Fruit fly (Drosophila melanogaster) whole organism, prepupa: Measurements from ENCODE around the gene Pcyt2.

Source experiments
- Blimp-1 ChIP-seq: fragments of 200-800 bp; sonication (Bioruptor generic); optimal IDR thresholded peaks from 3 replicates; lab custom pipeline; 2017; ENCODE audit warnings: missing biosample characterization, missing genetic modification characterization, mild to moderate bottlenecking, moderate library complexity, missing genetic modification reagents
- CG10631 ChIP-seq: fragments of 200-800 bp; sonication (Bioruptor generic); optimal IDR thresholded peaks from 2 replicates; lab custom pipeline; 2016; ENCODE audit warnings: missing biosample characterization, missing genetic modification characterization
- CG11762 ChIP-seq: fragments of 200-800 bp; sonication (Bioruptor generic); optimal IDR thresholded peaks from 3 replicates; lab custom pipeline; 2016; ENCODE audit warnings: missing biosample characterization, missing genetic modification characterization; ENCODE audit not compliant: insufficient read depth
- CG15336 ChIP-seq: fragments of 200-800 bp; sonication (Bioruptor generic); IDR thresholded peaks from 2 replicates; pipeline ENCODE4 v1.3.6; 2022; ENCODE audit warnings: missing biosample characterization, missing genetic modification characterization
- CG1621 ChIP-seq: fragments of 200-800 bp; sonication (Bioruptor generic); optimal IDR thresholded peaks from 3 replicates; lab custom pipeline; 2018; ENCODE audit warnings: missing biosample characterization, mild to moderate bottlenecking, missing genetic modification characterization
- CG16779 ChIP-seq: fragments of 200-800 bp; sonication (Bioruptor generic); optimal IDR thresholded peaks from 3 replicates; lab custom pipeline; 2017; ENCODE audit warnings: missing biosample characterization, mild to moderate bottlenecking, missing genetic modification characterization
- CG3032 ChIP-seq: fragments of 200-800 bp; optimal IDR thresholded peaks from 2 replicates; lab custom pipeline; 2019; ENCODE audit warnings: missing biosample characterization, mild to moderate bottlenecking, missing genetic modification characterization, moderate library complexity
- CG31627 ChIP-seq: fragments of 200-800 bp; sonication (Bioruptor generic); optimal IDR thresholded peaks from 3 replicates; lab custom pipeline; 2016; ENCODE audit warnings: missing biosample characterization, missing genetic modification characterization
- CG3919 ChIP-seq: fragments of 200-800 bp; sonication (Bioruptor generic); optimal IDR thresholded peaks from 3 replicates; lab custom pipeline; 2016; ENCODE audit warnings: missing biosample characterization, missing genetic modification characterization
- CG4318 ChIP-seq: fragments of 200-800 bp; sonication (Bioruptor generic); optimal IDR thresholded peaks from 3 replicates; lab custom pipeline; 2017; ENCODE audit warnings: missing biosample characterization, mild to moderate bottlenecking, missing genetic modification characterization
- CG6163 ChIP-seq: fragments of 200-800 bp; sonication (Bioruptor generic); IDR thresholded peaks from 3 replicates; pipeline ENCODE4 v1.3.6; 2022; ENCODE audit warnings: missing biosample characterization, missing genetic modification characterization
- CG6808 ChIP-seq: fragments of 200-800 bp; sonication (Bioruptor generic); optimal IDR thresholded peaks from 3 replicates; lab custom pipeline; 2017; ENCODE audit warnings: missing biosample characterization, missing genetic modification characterization, mild to moderate bottlenecking, moderate library complexity, missing genetic modification reagents
- CG6854 ChIP-seq: fragments of 200-800 bp; sonication (Bioruptor generic); optimal IDR thresholded peaks from 2 replicates; lab custom pipeline; 2017; ENCODE audit warnings: missing biosample characterization, mild to moderate bottlenecking, missing genetic modification characterization
- CG9139 ChIP-seq: fragments of 200-800 bp; sonication (Bioruptor generic); optimal IDR thresholded peaks from 3 replicates; lab custom pipeline; 2017; ENCODE audit warnings: missing biosample characterization, mild to moderate bottlenecking, missing genetic modification characterization
- Eip75B ChIP-seq: fragments of 200-800 bp; sonication (Bioruptor generic); optimal IDR thresholded peaks from 3 replicates; lab custom pipeline; 2016; ENCODE audit warnings: missing biosample characterization, missing genetic modification characterization
- Eip78C ChIP-seq: fragments of 200-800 bp; sonication (Bioruptor generic); peaks from one replicate; lab custom pipeline; 2016; ENCODE audit warnings: missing biosample characterization, missing genetic modification characterization
- Ets21C ChIP-seq: fragments of 200-800 bp; sonication (Bioruptor generic); optimal IDR thresholded peaks from 3 replicates; lab custom pipeline; 2016; ENCODE audit warnings: missing biosample characterization, missing genetic modification characterization
- Ets96B ChIP-seq: fragments of 200-800 bp; optimal IDR thresholded peaks from 2 replicates; lab custom pipeline; 2019; ENCODE audit warnings: missing biosample characterization, mild to moderate bottlenecking, missing genetic modification characterization, moderate library complexity
- Hr4 ChIP-seq: fragments of 200-800 bp; sonication (Bioruptor generic); optimal IDR thresholded peaks from 3 replicates; lab custom pipeline; 2016; ENCODE audit warnings: missing biosample characterization, missing genetic modification characterization
- OdsH ChIP-seq: fragments of 200-800 bp; sonication (Bioruptor generic); optimal IDR thresholded peaks from 3 replicates; lab custom pipeline; 2016; ENCODE audit warnings: missing biosample characterization, missing genetic modification characterization
- Sox102F ChIP-seq: fragments of 200-800 bp; sonication (Bioruptor generic); optimal IDR thresholded peaks from 2 replicates; lab custom pipeline; 2016; ENCODE audit warnings: missing biosample characterization, mild to moderate bottlenecking, missing genetic modification characterization
- Sox14 ChIP-seq: fragments of 200-800 bp; sonication (Bioruptor generic); optimal IDR thresholded peaks from 3 replicates; lab custom pipeline; 2016; ENCODE audit warnings: missing biosample characterization, missing genetic modification characterization
- Sox15 ChIP-seq: fragments of 200-800 bp; sonication (Bioruptor generic); optimal IDR thresholded peaks from 3 replicates; lab custom pipeline; 2016; ENCODE audit warnings: missing biosample characterization, missing genetic modification characterization
- cyc ChIP-seq: fragments of 200-800 bp; sonication (Bioruptor generic); optimal IDR thresholded peaks from 3 replicates; lab custom pipeline; 2016; ENCODE audit warnings: missing biosample characterization, missing genetic modification characterization
- dac ChIP-seq: fragments of 200-800 bp; sonication (Bioruptor generic); optimal IDR thresholded peaks from 2 replicates; lab custom pipeline; 2017; ENCODE audit warnings: missing biosample characterization, mild to moderate bottlenecking, missing genetic modification characterization
- dsx ChIP-seq: fragments of 200-800 bp; optimal IDR thresholded peaks from 3 replicates; lab custom pipeline; 2019; ENCODE audit warnings: missing biosample characterization, mild to moderate bottlenecking, missing genetic modification characterization, moderate library complexity; ENCODE audit not compliant: poor library complexity, severe bottlenecking
- eg ChIP-seq: fragments of 200-800 bp; sonication (Bioruptor generic); IDR thresholded peaks from 3 replicates; pipeline ENCODE4 v1.3.6; 2022; ENCODE audit warnings: missing biosample characterization, missing genetic modification characterization
- esn ChIP-seq: fragments of 200-800 bp; sonication (Bioruptor generic); optimal IDR thresholded peaks from 2 replicates; lab custom pipeline; 2016; ENCODE audit warnings: missing biosample characterization, mild to moderate bottlenecking, missing genetic modification characterization, moderate library complexity
- fd59A ChIP-seq: fragments of 200-800 bp; sonication (Bioruptor generic); optimal IDR thresholded peaks from 2 replicates; lab custom pipeline; 2017; ENCODE audit warnings: missing biosample characterization, mild to moderate bottlenecking, missing genetic modification characterization, missing genetic modification reagents
- fkh ChIP-seq: fragments of 200-800 bp; sonication (Bioruptor generic); optimal IDR thresholded peaks from 3 replicates; lab custom pipeline; 2017; ENCODE audit warnings: missing biosample characterization, mild to moderate bottlenecking, missing genetic modification characterization, moderate library complexity
- lz ChIP-seq: fragments of 200-800 bp; sonication (Bioruptor generic); optimal IDR thresholded peaks from 3 replicates; lab custom pipeline; 2016; ENCODE audit warnings: missing biosample characterization, missing genetic modification characterization
- net ChIP-seq: fragments of 200-800 bp; sonication (Bioruptor generic); optimal IDR thresholded peaks from 3 replicates; lab custom pipeline; 2016; ENCODE audit warnings: missing biosample characterization, missing genetic modification characterization
- salr ChIP-seq, 2 experiments: fragments of 200-800 bp; sonication (Bioruptor generic); optimal IDR thresholded peaks; 3 replicates each; lab custom pipeline; 2016 to 2018; ENCODE audit warnings: missing biosample characterization in 2 of 2, missing genetic modification characterization in 2 of 2, mild to moderate bottlenecking in 1 of 2
- spab ChIP-seq: fragments of 200-800 bp; sonication (Bioruptor generic); optimal IDR thresholded peaks from 2 replicates; lab custom pipeline; 2017; ENCODE audit warnings: missing biosample characterization, mild to moderate bottlenecking, missing genetic modification characterization, missing genetic modification reagents
- ss ChIP-seq, 2 experiments: fragments of 200-800 bp; sonication (Bioruptor generic); optimal IDR thresholded peaks; 2 replicates in 1 of 2; 3 replicates in 1 of 2; lab custom pipeline; 2017 to 2018; ENCODE audit warnings: mild to moderate bottlenecking in 2 of 2, missing biosample characterization in 2 of 2, missing genetic modification characterization in 2 of 2, moderate library complexity in 1 of 2
- svp ChIP-seq: fragments of 200-800 bp; sonication (Bioruptor generic); peaks from one replicate; lab custom pipeline; 2016; ENCODE audit warnings: missing biosample characterization, missing genetic modification characterization
- topi ChIP-seq: fragments of 200-800 bp; sonication (Bioruptor generic); optimal IDR thresholded peaks from 3 replicates; lab custom pipeline; 2016; ENCODE audit warnings: missing biosample characterization, missing genetic modification characterization
- vri ChIP-seq: fragments of 200-800 bp; sonication (Bioruptor generic); optimal IDR thresholded peaks from 3 replicates; lab custom pipeline; 2016; ENCODE audit warnings: missing biosample characterization, mild to moderate bottlenecking, missing genetic modification characterization

Pcyt2 gene

DNA sequence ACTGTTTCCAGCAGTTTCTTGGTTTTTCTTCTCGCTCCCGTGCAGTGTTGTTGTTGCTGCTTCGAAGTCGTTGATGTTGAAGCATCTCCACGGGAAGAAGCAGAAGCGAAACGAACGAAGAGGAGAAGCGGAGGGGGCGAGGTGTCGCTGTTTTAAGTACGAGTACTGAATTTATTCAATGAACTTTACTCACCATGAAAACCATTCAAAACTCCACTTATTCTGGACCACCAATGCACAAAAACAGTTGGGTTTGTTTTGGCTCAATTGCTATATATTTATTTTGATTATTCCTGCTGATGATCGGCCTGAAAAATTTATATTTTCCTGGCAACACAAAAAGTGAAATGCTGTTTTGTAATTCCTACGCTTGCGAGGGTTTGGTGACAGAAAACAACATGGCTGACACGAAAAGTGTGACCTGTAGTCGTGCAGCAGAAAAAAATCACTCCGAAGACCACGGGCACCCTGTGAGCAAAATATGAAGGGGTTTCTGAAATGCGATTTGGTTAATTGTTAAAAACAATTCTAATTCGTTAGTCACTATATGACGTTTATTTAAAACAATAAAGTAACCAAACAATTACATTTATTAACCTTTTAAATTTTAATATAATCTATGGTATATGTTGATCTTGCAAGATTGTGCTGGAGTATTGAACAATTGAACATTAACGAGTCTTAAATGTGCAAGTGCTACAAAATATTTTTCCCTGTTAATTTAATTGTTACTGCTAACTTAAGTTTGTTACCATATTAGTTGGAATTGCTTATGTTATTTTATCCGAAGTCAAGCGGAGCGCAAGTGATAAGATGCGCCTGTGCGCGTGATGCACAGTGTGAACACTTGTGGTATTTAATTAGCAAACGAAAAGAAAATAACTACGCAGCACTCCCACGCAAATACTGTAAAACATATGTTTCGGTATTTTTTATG lies 15.2 kb downstream of the Pcyt2 start, which contains the start of gene CG7879:
CG7879 (minus strand) TSS at position 384 of the 937 bp plus-strand sequence.
- TF ChIP-seq net: peak; percentile 55
- peak; percentile 29 for TF ChIP-seq CG3919 (GFP tag; lab: Kevin White, UChicago)
- peak; percentile 42 for TF ChIP-seq Hr4 (GFP tag; lab: Kevin White, UChicago)
- TF ChIP-seq CG4318 (GFP tag; lab: Kevin White, UChicago): no peak
- TF ChIP-seq salr (GFP tag; optimal IDR thresholded peaks at IDR 0.05; lab: Kevin White, UChicago): no peak
- TF ChIP-seq Blimp-1 (GFP tag; lab: Kevin White, UChicago): no peak
- peak; percentile 19 for TF ChIP-seq lz
- no peak for TF ChIP-seq Sox14 (GFP tag; lab: Kevin White, UChicago)
- peak; percentile 50 for TF ChIP-seq CG10631 (GFP tag; lab: Kevin White, UChicago)
- no peak for TF ChIP-seq Ets96B
- TF ChIP-seq CG3032: peak; percentile 18
- TF ChIP-seq fd59A: no peak
- TF ChIP-seq CG16779 (tag; lab: Kevin White, UChicago): peak; percentile 50
- TF ChIP-seq svp (GFP tag; lab: Kevin White, UChicago): peak; percentile 57
- no peak for TF ChIP-seq CG11762 (GFP tag; lab: Kevin White, UChicago)
- peak; percentile 10 to 20 for TF ChIP-seq ss (GFP tag; optimal IDR thresholded peaks at IDR 0.05; lab: Kevin White, UChicago)
- peak; percentile 43 for TF ChIP-seq esn
- TF ChIP-seq eg (GFP tag; lab: Robert Waterston, UW): 0 out of 3 replicates have a peak, but pooled peaks have one; percentile 25
- peak; percentile 34; the same call in 2 of the 3 replicates for TF ChIP-seq CG6163 (GFP tag; lab: Robert Waterston, UW)
- TF ChIP-seq CG1621: no peak
- no peak for TF ChIP-seq CG9139 (GFP tag; lab: Kevin White, UChicago)
- peak; percentile 23 for TF ChIP-seq Sox102F (GFP tag; lab: Kevin White, UChicago)
- no peak for TF ChIP-seq Eip75B (GFP tag; lab: Kevin White, UChicago)
- TF ChIP-seq Sox15 (GFP tag; lab: Kevin White, UChicago): peak; percentile 11
- TF ChIP-seq spab (GFP tag; lab: Kevin White, UChicago): no peak
- TF ChIP-seq cyc (GFP tag; lab: Kevin White, UChicago): peak; percentile 7
- no peak for TF ChIP-seq Ets21C (GFP tag; lab: Kevin White, UChicago)
- TF ChIP-seq CG31627 (GFP tag; lab: Kevin White, UChicago): peak; percentile 31
- no peak for TF ChIP-seq fkh
- TF ChIP-seq OdsH (GFP tag; lab: Kevin White, UChicago): peak; percentile 48
- peak; percentile 63 for TF ChIP-seq CG6854 (GFP tag; lab: Kevin White, UChicago)
- peak; percentile 28 for TF ChIP-seq dsx (GFP tag; lab: Kevin White, UChicago)
- TF ChIP-seq dac (GFP tag; lab: Kevin White, UChicago): no peak
- TF ChIP-seq topi: no peak
- peak; percentile 52 for TF ChIP-seq vri (GFP tag; lab: Kevin White, UChicago)
- TF ChIP-seq CG6808 (GFP tag; lab: Kevin White, UChicago): no peak
- TF ChIP-seq CG15336 (GFP tag; lab: Robert Waterston, UW): peak; percentile 20; the same call in 1 of the 2 replicates
- peak; percentile 73 for TF ChIP-seq Eip78C (GFP tag; lab: Kevin White, UChicago)
- TF ChIP-seq, all 60 proteins: peak for 22
